Worm (Caenorhabditis elegans): Measurements from ENCODE around the gene Y66D12A.19.

ce11 chrIII:11492489-11492888 is 16.4 kb upstream of the Y66D12A.19 start:
- TF ChIP-seq nhr-28 (tag; optimal IDR thresholded peaks at IDR 0.05) (no peak), unc-62 (GFP tag; optimal IDR thresholded peaks at IDR 0.05) (no peak), elt-1 (tag; optimal IDR thresholded peaks at IDR 0.05) (no peak), nhr-25 (tag; optimal IDR thresholded peaks at IDR 0.05) (no peak), nhr-12 (tag; optimal IDR thresholded peaks at IDR 0.05) (no peak)

Measured in whole organism, L3 larva.